Fruit fly (Drosophila melanogaster) whole organism, prepupa: ENCODE measurements around the gene CG33523.

Source experiments
- CG11762 ChIP-seq: fragments of 200-800 bp; sonication (Bioruptor generic); optimal IDR thresholded peaks from 3 replicates; lab custom pipeline; 2016; ENCODE audit warnings: missing biosample characterization, missing genetic modification characterization; ENCODE audit not compliant: insufficient read depth
- Eip78C ChIP-seq: fragments of 200-800 bp; sonication (Bioruptor generic); peaks from one replicate; lab custom pipeline; 2016; ENCODE audit warnings: missing biosample characterization, missing genetic modification characterization
- OdsH ChIP-seq: fragments of 200-800 bp; sonication (Bioruptor generic); optimal IDR thresholded peaks from 3 replicates; lab custom pipeline; 2016; ENCODE audit warnings: missing biosample characterization, missing genetic modification characterization

DNA sequence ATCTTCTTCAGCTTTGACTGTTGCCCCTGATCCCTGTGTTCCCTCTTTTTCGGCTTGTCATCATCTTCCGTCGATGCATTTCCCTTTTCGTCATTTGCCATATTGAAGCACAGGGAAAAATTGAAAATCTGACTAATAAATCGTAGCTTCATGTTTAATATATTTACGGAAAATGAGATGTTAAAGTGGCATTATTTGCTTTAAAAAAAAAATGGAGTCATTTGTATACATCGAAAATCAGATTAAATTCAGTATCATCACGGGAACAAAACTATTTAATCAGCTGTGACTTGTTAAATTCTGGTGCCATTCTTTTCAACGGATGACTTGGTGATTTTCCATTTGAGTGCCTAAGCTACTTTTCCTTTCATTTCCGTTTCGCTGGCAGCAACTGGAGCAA is 17.1 kb upstream of the CG33523 start, which contains the start of gene CG10486:
- no peak for TF ChIP-seq CG11762 (GFP tag; lab: Kevin White, UChicago)
- no peak for TF ChIP-seq Eip78C
- no peak for TF ChIP-seq OdsH (GFP tag; lab: Kevin White, UChicago)
